Fruit fly (Drosophila melanogaster) whole organism, embryonic: ENCODE measurements around the gene papi.

ENCODE experiments used
- Ada2b ChIP-seq: fragments of 200-800 bp; sonication (Bioruptor generic); IDR thresholded peaks from 2 replicates; pipeline ENCODE4 v1.3.6; 2022; ENCODE audit warnings: missing biosample characterization, missing genetic modification characterization
- Adf1 ChIP-seq: fragments of 200-800 bp; sonication (Bioruptor generic); IDR thresholded peaks from 2 replicates; pipeline ENCODE4 v1.3.6; 2022; ENCODE audit warnings: missing biosample characterization, missing genetic modification characterization
- Bdp1 ChIP-seq: fragments of 200-800 bp; sonication (Bioruptor generic); optimal IDR thresholded peaks from 3 replicates; lab custom pipeline; 2016; ENCODE audit warnings: missing biosample characterization, missing genetic modification characterization
- Bteb2 ChIP-seq: fragments of 200-800 bp; sonication (Bioruptor generic); optimal IDR thresholded peaks from 2 replicates; lab custom pipeline; 2016; ENCODE audit warnings: missing biosample characterization, missing genetic modification characterization
- CG11695 ChIP-seq: fragments of 200-800 bp; sonication (Bioruptor generic); IDR thresholded peaks from 3 replicates; pipeline ENCODE4 v1.3.6; 2022; ENCODE audit warnings: missing biosample characterization, missing genetic modification characterization
- CG11696 ChIP-seq: fragments of 200-800 bp; sonication (Bioruptor generic); IDR thresholded peaks from 2 replicates; pipeline ENCODE4 v1.3.6; 2022; ENCODE audit warnings: missing biosample characterization, missing genetic modification characterization
- CG1233 ChIP-seq: fragments of 200-800 bp; sonication (Bioruptor generic); optimal IDR thresholded peaks from 4 replicates; lab custom pipeline; 2018; ENCODE audit warnings: missing biosample characterization, mild to moderate bottlenecking, missing genetic modification characterization
- CG14050 ChIP-seq: fragments of 200-800 bp; sonication (Bioruptor generic); IDR thresholded peaks from 3 replicates; pipeline ENCODE4 v1.3.6; 2022; ENCODE audit warnings: missing biosample characterization, missing genetic modification characterization
- CG15696 ChIP-seq: fragments of 200-800 bp; sonication (Bioruptor generic); optimal IDR thresholded peaks from 2 replicates; lab custom pipeline; 2019; ENCODE audit warnings: missing biosample characterization, mild to moderate bottlenecking, missing genetic modification characterization, moderate library complexity
- CG16813 ChIP-seq: fragments of 200-800 bp; sonication (Bioruptor generic); IDR thresholded peaks from 3 replicates; pipeline ENCODE4 v1.3.6; 2022; ENCODE audit warnings: missing biosample characterization, missing genetic modification characterization; ENCODE audit not compliant: partially characterized antibody
- CG43689 ChIP-seq: fragments of 200-800 bp; sonication (Bioruptor generic); IDR thresholded peaks from 2 replicates; pipeline ENCODE4 v1.3.6; 2022; ENCODE audit warnings: missing biosample characterization, missing genetic modification characterization
- CG5245 ChIP-seq: fragments of 200-800 bp; sonication (Bioruptor generic); optimal IDR thresholded peaks from 3 replicates; lab custom pipeline; 2016; ENCODE audit warnings: missing biosample characterization, missing genetic modification characterization
- CG6254 ChIP-seq: fragments of 200-800 bp; sonication (Bioruptor generic); optimal IDR thresholded peaks from 3 replicates; lab custom pipeline; 2017; ENCODE audit warnings: mild to moderate bottlenecking, missing biosample characterization, missing genetic modification reagents, missing genetic modification characterization
- CG6813 ChIP-seq: fragments of 200-800 bp; sonication (Bioruptor generic); optimal IDR thresholded peaks from 2 replicates; lab custom pipeline; 2017; ENCODE audit warnings: missing biosample characterization, missing genetic modification characterization, mild to moderate bottlenecking, moderate library complexity, missing genetic modification reagents
- CG7357 ChIP-seq: fragments of 200-800 bp; sonication (Bioruptor generic); IDR thresholded peaks from 3 replicates; pipeline ENCODE4 v1.3.6; 2022; ENCODE audit warnings: missing biosample characterization, missing genetic modification characterization
- CG7372 ChIP-seq: fragments of 200-800 bp; sonication (Bioruptor generic); IDR thresholded peaks from 2 replicates; pipeline ENCODE4 v1.3.6; 2022; ENCODE audit warnings: missing biosample characterization, missing genetic modification characterization
- Dfd ChIP-seq, 2 experiments: fragments of >200 bp; optimal IDR thresholded peaks; 2 replicates each; lab custom pipeline; 2017; ENCODE audit warnings: missing biosample characterization in 2 of 2, missing genetic modification characterization in 2 of 2
- ERR ChIP-seq: fragments of 200-800 bp; sonication (Bioruptor generic); optimal IDR thresholded peaks from 2 replicates; lab custom pipeline; 2016; ENCODE audit warnings: missing biosample characterization, missing genetic modification characterization
- Elba2 ChIP-seq: fragments of 200-800 bp; sonication (Bioruptor generic); optimal IDR thresholded peaks from 3 replicates; lab custom pipeline; 2016; ENCODE audit warnings: missing biosample characterization, missing genetic modification characterization
- HHEX ChIP-seq: fragments of 200-800 bp; sonication (Bioruptor generic); optimal IDR thresholded peaks from 3 replicates; lab custom pipeline; 2017; ENCODE audit warnings: missing biosample characterization, mild to moderate bottlenecking, missing genetic modification characterization, missing genetic modification reagents
- Hand ChIP-seq: fragments of 200-800 bp; sonication (Bioruptor generic); optimal IDR thresholded peaks from 2 replicates; lab custom pipeline; 2017; ENCODE audit warnings: mild to moderate bottlenecking, missing biosample characterization, missing genetic modification reagents, missing genetic modification characterization
- Hey ChIP-seq: fragments of 200-800 bp; sonication (Bioruptor generic); optimal IDR thresholded peaks from 3 replicates; lab custom pipeline; 2018; ENCODE audit warnings: missing biosample characterization, mild to moderate bottlenecking, missing genetic modification characterization
- HmgD ChIP-seq: fragments of 200-800 bp; sonication (Bioruptor generic); optimal IDR thresholded peaks from 3 replicates; lab custom pipeline; 2016; ENCODE audit warnings: missing biosample characterization, missing genetic modification characterization
- Hmr ChIP-seq: fragments of 200-800 bp; sonication (Bioruptor generic); optimal IDR thresholded peaks from 3 replicates; lab custom pipeline; 2017; ENCODE audit warnings: mild to moderate bottlenecking, missing biosample characterization, missing genetic modification reagents, missing genetic modification characterization
- Kr ChIP-seq: fragments of 200-800 bp; sonication (Bioruptor generic); optimal IDR thresholded peaks from 2 replicates; lab custom pipeline; 2017; ENCODE audit warnings: missing biosample characterization, mild to moderate bottlenecking, missing genetic modification characterization
- MTF-1 ChIP-seq: fragments of 200-800 bp; sonication (Bioruptor generic); optimal IDR thresholded peaks from 2 replicates; lab custom pipeline; 2018; ENCODE audit warnings: missing biosample characterization, mild to moderate bottlenecking, missing genetic modification characterization, borderline replicate concordance
- Opbp ChIP-seq: fragments of 200-800 bp; sonication (Bioruptor generic); IDR thresholded peaks from 3 replicates; pipeline ENCODE4 v1.3.6; 2022; ENCODE audit warnings: missing biosample characterization, missing genetic modification characterization; ENCODE audit not compliant: partially characterized antibody
- Pdp1 ChIP-seq, 2 experiments: fragments of 200-800 bp; sonication (Bioruptor generic); optimal IDR thresholded peaks; 3 replicates each; lab custom pipeline; 2016; ENCODE audit warnings: missing biosample characterization in 2 of 2, missing genetic modification characterization in 2 of 2, mild to moderate bottlenecking in 1 of 2, moderate library complexity in 1 of 2
- Sox100B ChIP-seq: fragments of 200-800 bp; sonication (Bioruptor generic); optimal IDR thresholded peaks from 3 replicates; lab custom pipeline; 2018; ENCODE audit warnings: missing biosample characterization, mild to moderate bottlenecking, missing genetic modification characterization
- Spps ChIP-seq: fragments of 200-800 bp; sonication (Bioruptor generic); optimal IDR thresholded peaks from 2 replicates; lab custom pipeline; 2018; ENCODE audit warnings: missing biosample characterization, mild to moderate bottlenecking, missing genetic modification characterization
- Xrp1 ChIP-seq: fragments of 200-800 bp; sonication (Bioruptor generic); IDR thresholded peaks from 2 replicates; pipeline ENCODE4 v1.3.6; 2022; ENCODE audit warnings: missing biosample characterization, missing genetic modification characterization
- amos ChIP-seq: fragments of 200-800 bp; sonication (Bioruptor generic); IDR thresholded peaks from 2 replicates; pipeline ENCODE4 v1.3.6; 2022; ENCODE audit warnings: missing biosample characterization, missing genetic modification characterization; ENCODE audit not compliant: partially characterized antibody
- ara ChIP-seq: fragments of 200-800 bp; sonication (Bioruptor generic); IDR thresholded peaks from 2 replicates; pipeline ENCODE4 v1.3.6; 2022; ENCODE audit warnings: missing biosample characterization, missing genetic modification characterization
- bcd ChIP-seq: fragments of 200-800 bp; sonication (Bioruptor generic); optimal IDR thresholded peaks from 2 replicates; lab custom pipeline; 2017; ENCODE audit warnings: missing biosample characterization, mild to moderate bottlenecking, missing genetic modification characterization
- cg ChIP-seq: fragments of 200-800 bp; sonication (Bioruptor generic); optimal IDR thresholded peaks from 3 replicates; lab custom pipeline; 2019; ENCODE audit warnings: missing biosample characterization, mild to moderate bottlenecking, missing genetic modification characterization, moderate library complexity
- chinmo ChIP-seq: fragments of 200-800 bp; sonication (Bioruptor generic); IDR thresholded peaks from 4 replicates; pipeline ENCODE4 v1.3.6; 2022; ENCODE audit warnings: missing biosample characterization, missing genetic modification characterization; ENCODE audit not compliant: partially characterized antibody
- chn ChIP-seq: fragments of 200-800 bp; sonication (Bioruptor generic); optimal IDR thresholded peaks from 2 replicates; lab custom pipeline; 2016; ENCODE audit warnings: missing biosample characterization, missing genetic modification characterization
- crp ChIP-seq, 2 experiments: fragments of 200-800 bp; sonication (Bioruptor generic); optimal IDR thresholded peaks; 2 replicates in 1 of 2; 3 replicates in 1 of 2; lab custom pipeline; 2017; ENCODE audit warnings: missing biosample characterization in 2 of 2, missing genetic modification characterization in 2 of 2, mild to moderate bottlenecking in 1 of 2, moderate library complexity in 1 of 2
- dysf ChIP-seq: fragments of 200-800 bp; sonication (Bioruptor generic); IDR thresholded peaks from 3 replicates; pipeline ENCODE4 v1.3.6; 2022; ENCODE audit warnings: missing biosample characterization, missing genetic modification characterization
- ems ChIP-seq: fragments of 200-800 bp; sonication (Bioruptor generic); optimal IDR thresholded peaks from 3 replicates; lab custom pipeline; 2016; ENCODE audit warnings: missing biosample characterization, missing genetic modification characterization
- gcm2 ChIP-seq: fragments of 200-800 bp; sonication (Bioruptor generic); optimal IDR thresholded peaks from 2 replicates; lab custom pipeline; 2016; ENCODE audit warnings: missing biosample characterization, missing genetic modification characterization
- gt ChIP-seq: fragments of 200-800 bp; sonication (Bioruptor generic); IDR thresholded peaks from 2 replicates; pipeline ENCODE4 v1.3.6; 2022; ENCODE audit warnings: missing biosample characterization, missing genetic modification characterization
- jing ChIP-seq: fragments of 200-800 bp; sonication (Bioruptor generic); optimal IDR thresholded peaks from 2 replicates; lab custom pipeline; 2018; ENCODE audit warnings: missing biosample characterization, mild to moderate bottlenecking, missing genetic modification characterization
- kah ChIP-seq: fragments of 200-800 bp; sonication (Bioruptor generic); optimal IDR thresholded peaks from 2 replicates; lab custom pipeline; 2018; ENCODE audit warnings: missing biosample characterization, mild to moderate bottlenecking, missing genetic modification characterization
- ken ChIP-seq: fragments of 200-800 bp; sonication (Bioruptor generic); IDR thresholded peaks from 3 replicates; pipeline ENCODE4 v1.3.6; 2022; ENCODE audit warnings: missing biosample characterization, missing genetic modification characterization
- org-1 ChIP-seq: fragments of 200-800 bp; sonication (Bioruptor generic); optimal IDR thresholded peaks from 2 replicates; lab custom pipeline; 2017; ENCODE audit warnings: missing biosample characterization, missing genetic modification characterization
- prd ChIP-seq, 3 experiments: fragments of >200 bp in 2 of 3; fragments of 200-800 bp in 1 of 3; sonication (Bioruptor generic) in 1 of 3; optimal IDR thresholded peaks in 2 of 3; IDR thresholded peaks in 1 of 3; 2 replicates in 2 of 3; 3 replicates in 1 of 3; pipeline versions ENCODE4 v1.3.6 to Lab custom; 2017 to 2022; ENCODE audit warnings: missing biosample characterization in 1 of 3, missing genetic modification characterization in 1 of 3
- ranshi ChIP-seq: fragments of 200-800 bp; sonication (Bioruptor generic); IDR thresholded peaks from 2 replicates; pipeline ENCODE4 v1.3.6; 2022; ENCODE audit warnings: missing biosample characterization, missing genetic modification characterization
- sens-2 ChIP-seq: fragments of 200-800 bp; sonication (Bioruptor generic); IDR thresholded peaks from 2 replicates; pipeline ENCODE4 v1.3.6; 2022; ENCODE audit warnings: missing biosample characterization, missing genetic modification characterization
- tap ChIP-seq: fragments of 200-800 bp; optimal IDR thresholded peaks from 3 replicates; lab custom pipeline; 2019; ENCODE audit warnings: missing biosample characterization, mild to moderate bottlenecking, missing genetic modification characterization, moderate library complexity
- tx ChIP-seq: fragments of 200-800 bp; sonication (Bioruptor generic); optimal IDR thresholded peaks from 2 replicates; lab custom pipeline; 2016; ENCODE audit warnings: missing biosample characterization, missing genetic modification characterization

Gene papi

DNA sequence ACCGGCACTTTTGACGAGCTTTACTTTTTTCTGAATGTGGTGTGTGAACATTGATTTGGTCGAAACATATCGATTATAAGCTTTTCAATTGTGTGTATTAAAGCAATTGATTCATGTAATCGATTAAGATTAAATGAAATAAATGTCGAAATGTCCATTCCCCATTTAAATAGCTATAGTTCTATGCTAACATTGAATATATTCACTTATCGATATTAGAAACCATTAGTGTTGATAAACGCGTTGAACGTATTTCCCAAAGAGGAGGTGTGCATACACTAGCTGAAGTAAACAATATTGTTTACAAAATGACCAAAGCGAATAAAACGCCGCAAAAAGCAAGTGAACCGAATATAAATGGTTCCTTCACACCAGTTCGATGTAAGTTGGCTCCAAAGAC lies 6.5 kb upstream of the papi start, which contains the start of the genes Uch and CG34174 (continued):
- TF ChIP-seq Dfd (GFP tag; optimal IDR thresholded peaks at IDR 0.05; lab: Kevin White, UChicago) (no peak), cg (GFP tag; lab: Kevin White, UChicago) (no peak), CG11695 (GFP tag; lab: Robert Waterston, UW) (no peak), chinmo (GFP tag; lab: Robert Waterston, UW) (no peak), Adf1 (GFP tag; lab: Robert Waterston, UW) (no peak), CG6254 (GFP tag; lab: Kevin White, UChicago) (no peak), CG16813 (peak; percentile 70), ems (GFP tag; lab: Kevin White, UChicago) (no peak), Ada2b (GFP tag; lab: Robert Waterston, UW) (no peak), Elba2 (GFP tag; lab: Kevin White, UChicago) (no peak), Sox100B (GFP tag; lab: Kevin White, UChicago) (no peak), Hey (tag; lab: Kevin White, UChicago) (no peak), Bteb2 (GFP tag; lab: Kevin White, UChicago) (peak; percentile 3), Kr (no peak), CG7357 (GFP tag; lab: Robert Waterston, UW) (no peak), Pdp1 (GFP tag; optimal IDR thresholded peaks at IDR 0.05; lab: Kevin White, UChicago) (no peak), tx (GFP tag; lab: Kevin White, UChicago) (no peak), dysf (GFP tag; lab: Robert Waterston, UW) (no peak), bcd (GFP tag; lab: Kevin White, UChicago) (peak; percentile 24), prd (optimal IDR thresholded peaks at IDR 0.05; lab: Kevin White, UChicago) (no peak), prd (GFP tag; IDR thresholded peaks at IDR 0.05; lab: Robert Waterston, UW) (no peak), HHEX (GFP tag; lab: Kevin White, UChicago) (no peak), tap (tag; lab: Kevin White, UChicago) (no peak), HmgD (no peak), ken (GFP tag; lab: Robert Waterston, UW) (no peak), CG7372 (GFP tag; lab: Robert Waterston, UW) (no peak), ranshi (GFP tag; lab: Robert Waterston, UW) (no peak), CG11696 (GFP tag; lab: Robert Waterston, UW) (no peak), Opbp (GFP tag; lab: Robert Waterston, UW) (0 out of 3 replicates have a peak, but pooled peaks have one; percentile 17), CG1233 (GFP tag; lab: Kevin White, UChicago) (peak; percentile 9), CG43689 (GFP tag; lab: Robert Waterston, UW) (no peak), Bdp1 (GFP tag; lab: Kevin White, UChicago) (no peak), CG14050 (GFP tag; lab: Robert Waterston, UW) (no peak), kah (GFP tag; lab: Kevin White, UChicago) (no peak), ERR (GFP tag; lab: Kevin White, UChicago) (no peak), Hmr (GFP tag; lab: Kevin White, UChicago) (no peak), jing (GFP tag; lab: Kevin White, UChicago) (no peak), org-1 (GFP tag; lab: Kevin White, UChicago) (no peak), crp (GFP tag; optimal IDR thresholded peaks at IDR 0.05; lab: Kevin White, UChicago) (peak in 1 of 2 experiments; percentile 39), Spps (no peak), ara (GFP tag; lab: Robert Waterston, UW) (no peak), gt (GFP tag; lab: Robert Waterston, UW) (no peak), Hand (GFP tag; lab: Kevin White, UChicago) (no peak), MTF-1 (no peak), amos (GFP tag; lab: Robert Waterston, UW) (peak; percentile 67; the same call in 1 of the 2 replicates), Xrp1 (GFP tag; lab: Robert Waterston, UW) (no peak), chn (GFP tag; lab: Kevin White, UChicago) (no peak), CG5245 (no peak), CG6813 (no peak), sens-2 (GFP tag; lab: Robert Waterston, UW) (no peak), gcm2 (GFP tag; lab: Kevin White, UChicago) (no peak), CG15696 (tag; lab: Kevin White, UChicago) (peak; percentile 1)
